Worm (Caenorhabditis elegans): ENCODE results near the gene dab-1.

ce11 chrII:8225347-8225746 is 3.2 kb downstream of the dab-1 start:
- TF ChIP-seq ceh-40 (GFP tag; IDR thresholded peaks at IDR 0.05), result no peak
- no peak for TF ChIP-seq sea-2 (GFP tag; IDR thresholded peaks at IDR 0.05)
- no peak for TF ChIP-seq T07F8.4 (tag; optimal IDR thresholded peaks at IDR 0.05)
- TF ChIP-seq B0019.2 (GFP tag; conservative IDR thresholded peaks at IDR 0.05), result no peak
- no peak for TF ChIP-seq ama-1 (optimal IDR thresholded peaks at IDR 0.05)
- no peak for TF ChIP-seq ama-1 (GFP tag; optimal IDR thresholded peaks at IDR 0.05)
- no peak for TF ChIP-seq nhr-27 (tag; optimal IDR thresholded peaks at IDR 0.05)
- no peak for TF ChIP-seq egl-44 (GFP tag; IDR thresholded peaks at IDR 0.05)
- TF ChIP-seq nhr-80 (tag; optimal IDR thresholded peaks at IDR 0.05), result no peak
- no peak for TF ChIP-seq snpc-4 (GFP tag; optimal IDR thresholded peaks at IDR 0.05)
- TF ChIP-seq snpc-4 (tag; optimal IDR thresholded peaks at IDR 0.05), result no peak
- no peak for TF ChIP-seq pha-4 (tag; optimal IDR thresholded peaks at IDR 0.05)
- TF ChIP-seq bed-2 (GFP tag; IDR thresholded peaks at IDR 0.05), result no peak
- no peak for TF ChIP-seq F39B2.1 (GFP tag; IDR thresholded peaks at IDR 0.05)

Measured in whole organism, young adult.